Fruit fly (Drosophila melanogaster): ENCODE data around the gene Slc25A46b.

DNA sequence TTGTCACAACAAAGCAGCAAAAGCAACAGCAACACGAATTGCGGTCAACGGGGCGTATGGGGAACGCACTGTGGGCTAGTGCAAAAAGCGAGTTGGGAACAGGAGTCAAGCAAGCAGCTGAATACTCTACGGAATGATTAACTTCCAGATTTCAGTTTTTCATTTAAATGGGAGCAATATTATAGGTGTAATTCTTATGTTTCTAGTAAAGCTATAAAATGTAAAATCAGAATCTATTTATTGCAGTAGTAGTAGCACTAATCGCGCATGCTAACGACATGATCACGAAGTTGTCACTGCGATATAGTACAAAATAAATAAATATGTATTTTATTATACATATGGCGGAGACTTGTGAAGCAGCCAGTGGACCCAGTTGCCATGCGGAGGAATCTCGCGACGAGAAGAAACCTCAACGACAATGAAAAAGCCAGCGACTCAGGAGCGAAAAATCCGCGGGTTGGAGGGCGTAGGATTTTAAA, 50.3 kb downstream of the Slc25A46b start:
- TF ChIP-seq odd (GFP tag; optimal IDR thresholded peaks at IDR 0.05) (no peak), HLHmδ (GFP tag; optimal IDR thresholded peaks at IDR 0.05) (no peak), jing (GFP tag; optimal IDR thresholded peaks at IDR 0.05) (no peak), gro (GFP tag; optimal IDR thresholded peaks at IDR 0.05) (no peak), danr (GFP tag; IDR thresholded peaks at IDR 0.05) (no peak), row (GFP tag; IDR thresholded peaks at IDR 0.05) (no peak), chm (GFP tag; IDR thresholded peaks at IDR 0.05) (no peak), ssp (GFP tag; IDR thresholded peaks at IDR 0.05) (no peak)

Measured in whole organism, embryonic.